Fruit fly (Drosophila melanogaster) whole organism, embryonic: ENCODE results near the gene CG43350.

Experiments used
- Ada2b ChIP-seq: fragments of 200-800 bp; sonication (Bioruptor generic); IDR thresholded peaks from 2 replicates; pipeline ENCODE4 v1.3.6; 2022; ENCODE audit warnings: missing biosample characterization, missing genetic modification characterization
- Asciz ChIP-seq: fragments of 200-800 bp; sonication (Bioruptor generic); optimal IDR thresholded peaks from 2 replicates; lab custom pipeline; 2017; ENCODE audit warnings: missing biosample characterization, mild to moderate bottlenecking, missing genetic modification characterization, missing genetic modification reagents
- Bteb2 ChIP-seq: fragments of 200-800 bp; sonication (Bioruptor generic); optimal IDR thresholded peaks from 2 replicates; lab custom pipeline; 2016; ENCODE audit warnings: missing biosample characterization, missing genetic modification characterization
- CG10274 ChIP-seq: fragments of 200-800 bp; sonication (Bioruptor generic); optimal IDR thresholded peaks from 3 replicates; lab custom pipeline; 2017; ENCODE audit warnings: missing biosample characterization, mild to moderate bottlenecking, missing genetic modification characterization
- CG10321 ChIP-seq: fragments of 200-800 bp; sonication (Bioruptor generic); IDR thresholded peaks from 2 replicates; pipeline ENCODE4 v1.3.6; 2022; ENCODE audit warnings: missing biosample characterization, missing genetic modification characterization
- CG10979 ChIP-seq: fragments of 200-800 bp; sonication (Bioruptor generic); optimal IDR thresholded peaks from 2 replicates; lab custom pipeline; 2018; ENCODE audit warnings: missing biosample characterization, mild to moderate bottlenecking, missing genetic modification characterization, moderate library complexity
- CG11247 ChIP-seq: fragments of 200-800 bp; sonication (Bioruptor generic); IDR thresholded peaks from 2 replicates; pipeline ENCODE4 v1.3.6; 2022; ENCODE audit warnings: missing biosample characterization, missing genetic modification characterization
- CG14050 ChIP-seq: fragments of 200-800 bp; sonication (Bioruptor generic); IDR thresholded peaks from 3 replicates; pipeline ENCODE4 v1.3.6; 2022; ENCODE audit warnings: missing biosample characterization, missing genetic modification characterization
- CG14710 ChIP-seq: fragments of 200-800 bp; sonication (Bioruptor generic); optimal IDR thresholded peaks from 3 replicates; lab custom pipeline; 2019; ENCODE audit warnings: missing biosample characterization, mild to moderate bottlenecking, missing genetic modification characterization, moderate library complexity
- CG17912 ChIP-seq: fragments of 200-800 bp; sonication (Bioruptor generic); optimal IDR thresholded peaks from 2 replicates; lab custom pipeline; 2018; ENCODE audit warnings: missing biosample characterization, mild to moderate bottlenecking, missing genetic modification characterization
- CG18599 ChIP-seq: fragments of 200-800 bp; sonication (Bioruptor generic); optimal IDR thresholded peaks from 3 replicates; lab custom pipeline; 2017; ENCODE audit warnings: missing biosample characterization, missing genetic modification characterization, mild to moderate bottlenecking, moderate library complexity, missing genetic modification reagents
- CG18619 ChIP-seq: fragments of 200-800 bp; sonication (Bioruptor generic); optimal IDR thresholded peaks from 3 replicates; lab custom pipeline; 2017; ENCODE audit warnings: missing biosample characterization, mild to moderate bottlenecking, missing genetic modification characterization
- CG31224 ChIP-seq: fragments of 200-800 bp; sonication (Bioruptor generic); IDR thresholded peaks from 2 replicates; pipeline ENCODE4 v1.3.6; 2022; ENCODE audit warnings: missing biosample characterization, missing genetic modification characterization
- CG4854 ChIP-seq: fragments of 200-800 bp; sonication (Bioruptor generic); optimal IDR thresholded peaks from 2 replicates; lab custom pipeline; 2016; ENCODE audit warnings: missing biosample characterization, missing genetic modification characterization, inconsistent platforms
- CG6765 ChIP-seq: fragments of 200-800 bp; sonication (Bioruptor generic); optimal IDR thresholded peaks from 3 replicates; lab custom pipeline; 2017; ENCODE audit warnings: missing biosample characterization, mild to moderate bottlenecking, missing genetic modification characterization
- CG7271 ChIP-seq: fragments of 200-800 bp; sonication (Bioruptor generic); optimal IDR thresholded peaks from 2 replicates; lab custom pipeline; 2018; ENCODE audit warnings: missing biosample characterization, mild to moderate bottlenecking, missing genetic modification characterization, moderate library complexity
- D19B ChIP-seq: fragments of 200-800 bp; sonication (Bioruptor generic); optimal IDR thresholded peaks from 2 replicates; lab custom pipeline; 2017; ENCODE audit warnings: missing biosample characterization, mild to moderate bottlenecking, missing genetic modification characterization
- Dip2 ChIP-seq: fragments of 200-800 bp; sonication (Bioruptor generic); IDR thresholded peaks from 2 replicates; pipeline ENCODE4 v1.3.6; 2022; ENCODE audit warnings: missing biosample characterization, missing genetic modification characterization
- E2f1 ChIP-seq: fragments of 200-800 bp; sonication (Bioruptor generic); IDR thresholded peaks from 2 replicates; pipeline ENCODE4 v1.3.6; 2022; ENCODE audit warnings: missing biosample characterization, missing genetic modification characterization
- Ets97D ChIP-seq: fragments of 200-800 bp; sonication (Bioruptor generic); optimal IDR thresholded peaks from 3 replicates; lab custom pipeline; 2016; ENCODE audit warnings: missing biosample characterization, missing genetic modification characterization
- Fer1 ChIP-seq: fragments of 200-800 bp; sonication (Bioruptor generic); optimal IDR thresholded peaks from 2 replicates; lab custom pipeline; 2017; ENCODE audit warnings: missing biosample characterization, mild to moderate bottlenecking, missing genetic modification characterization
- HLH54F ChIP-seq: fragments of 200-800 bp; sonication (Bioruptor generic); optimal IDR thresholded peaks from 3 replicates; lab custom pipeline; 2016; ENCODE audit warnings: missing biosample characterization, missing genetic modification characterization
- Hr39 ChIP-seq: fragments of >200 bp; optimal IDR thresholded peaks from 2 replicates; lab custom pipeline; 2017
- Lim3 ChIP-seq: fragments of 200-800 bp; sonication (Bioruptor generic); IDR thresholded peaks from 2 replicates; pipeline ENCODE4 v1.3.6; 2022; ENCODE audit warnings: missing biosample characterization, missing genetic modification characterization
- Mrtf ChIP-seq: fragments of 200-800 bp; sonication (Bioruptor generic); IDR thresholded peaks from 3 replicates; pipeline ENCODE4 v1.3.6; 2022; ENCODE audit warnings: missing biosample characterization, missing genetic modification characterization
- NC2α ChIP-seq: fragments of 200-800 bp; sonication (Bioruptor generic); optimal IDR thresholded peaks from 2 replicates; lab custom pipeline; 2016; ENCODE audit warnings: missing biosample characterization, missing genetic modification characterization
- Oli ChIP-seq: fragments of 200-800 bp; sonication (Bioruptor generic); optimal IDR thresholded peaks from 2 replicates; lab custom pipeline; 2018; ENCODE audit warnings: missing biosample characterization, mild to moderate bottlenecking, missing genetic modification characterization, moderate library complexity
- Spps ChIP-seq: fragments of 200-800 bp; sonication (Bioruptor generic); optimal IDR thresholded peaks from 2 replicates; lab custom pipeline; 2018; ENCODE audit warnings: missing biosample characterization, mild to moderate bottlenecking, missing genetic modification characterization
- aop ChIP-seq: fragments of 200-800 bp; sonication (Bioruptor generic); IDR thresholded peaks from 2 replicates; pipeline ENCODE4 v1.3.6; 2022; ENCODE audit warnings: missing biosample characterization, missing genetic modification characterization
- bbx ChIP-seq: fragments of 200-800 bp; sonication (Bioruptor generic); IDR thresholded peaks from 2 replicates; pipeline ENCODE4 v1.3.6; 2022; ENCODE audit warnings: missing biosample characterization, missing genetic modification characterization; ENCODE audit not compliant: partially characterized antibody
- bowl ChIP-seq: fragments of 200-800 bp; sonication (Bioruptor generic); IDR thresholded peaks from 2 replicates; pipeline ENCODE4 v1.3.6; 2022; ENCODE audit warnings: missing biosample characterization, missing genetic modification characterization
- btn ChIP-seq: fragments of 200-800 bp; sonication (Bioruptor generic); optimal IDR thresholded peaks from 2 replicates; lab custom pipeline; 2016; ENCODE audit warnings: missing biosample characterization, missing genetic modification characterization
- cad ChIP-seq: fragments of >200 bp; optimal IDR thresholded peaks from 2 replicates; lab custom pipeline; 2017; ENCODE audit warnings: missing biosample characterization, missing genetic modification characterization
- cato ChIP-seq: fragments of 200-800 bp; sonication (Bioruptor generic); optimal IDR thresholded peaks from 2 replicates; lab custom pipeline; 2016; ENCODE audit warnings: missing biosample characterization, missing genetic modification characterization, borderline replicate concordance
- chn ChIP-seq: fragments of 200-800 bp; sonication (Bioruptor generic); optimal IDR thresholded peaks from 2 replicates; lab custom pipeline; 2016; ENCODE audit warnings: missing biosample characterization, missing genetic modification characterization
- crc ChIP-seq: fragments of 200-800 bp; sonication (Bioruptor generic); optimal IDR thresholded peaks from 2 replicates; lab custom pipeline; 2016; ENCODE audit warnings: missing biosample characterization, missing genetic modification characterization
- eve ChIP-seq, 2 experiments: fragments of >200 bp; optimal IDR thresholded peaks; 2 replicates each; lab custom pipeline; 2017; ENCODE audit warnings: missing biosample characterization in 2 of 2, missing genetic modification characterization in 2 of 2
- gcm2 ChIP-seq: fragments of 200-800 bp; sonication (Bioruptor generic); optimal IDR thresholded peaks from 2 replicates; lab custom pipeline; 2016; ENCODE audit warnings: missing biosample characterization, missing genetic modification characterization
- jigr1 ChIP-seq: fragments of 200-800 bp; sonication (Bioruptor generic); IDR thresholded peaks from 3 replicates; pipeline ENCODE4 v1.3.6; 2022; ENCODE audit warnings: missing biosample characterization, missing genetic modification characterization
- klu ChIP-seq: fragments of 200-800 bp; sonication (Bioruptor generic); IDR thresholded peaks from 2 replicates; pipeline ENCODE4 v1.3.6; 2022; ENCODE audit warnings: missing biosample characterization, missing genetic modification characterization
- kni ChIP-seq: fragments of 200-800 bp; sonication (Bioruptor generic); optimal IDR thresholded peaks from 3 replicates; lab custom pipeline; 2017; ENCODE audit warnings: mild to moderate bottlenecking, missing biosample characterization, missing genetic modification reagents, missing genetic modification characterization
- lbe ChIP-seq: fragments of 200-800 bp; sonication (Bioruptor generic); optimal IDR thresholded peaks from 2 replicates; lab custom pipeline; 2016; ENCODE audit warnings: missing biosample characterization, mild to moderate bottlenecking, missing genetic modification characterization
- lilli ChIP-seq: fragments of 200-800 bp; sonication (Bioruptor generic); optimal IDR thresholded peaks from 3 replicates; lab custom pipeline; 2016; ENCODE audit warnings: missing biosample characterization, missing genetic modification characterization
- lmd ChIP-seq: fragments of 200-800 bp; sonication (Bioruptor generic); IDR thresholded peaks from 2 replicates; pipeline ENCODE4 v1.3.6; 2022; ENCODE audit warnings: missing biosample characterization, missing genetic modification characterization
- lola ChIP-seq, 3 experiments: fragments of >200 bp in 2 of 3; fragments of 200-800 bp in 1 of 3; sonication (Bioruptor generic) in 1 of 3; optimal IDR thresholded peaks; 2 replicates each; lab custom pipeline; 2017 to 2019; ENCODE audit warnings: missing biosample characterization in 3 of 3, missing genetic modification characterization in 3 of 3, mild to moderate bottlenecking in 1 of 3, moderate library complexity in 1 of 3
- maf-S ChIP-seq: fragments of 200-800 bp; sonication (Bioruptor generic); optimal IDR thresholded peaks from 2 replicates; lab custom pipeline; 2016; ENCODE audit warnings: missing biosample characterization, missing genetic modification characterization
- nau ChIP-seq: fragments of 200-800 bp; sonication (Bioruptor generic); optimal IDR thresholded peaks from 3 replicates; lab custom pipeline; 2017; ENCODE audit warnings: missing biosample characterization, mild to moderate bottlenecking, missing genetic modification characterization, missing genetic modification reagents
- prd ChIP-seq, 3 experiments: fragments of >200 bp in 2 of 3; fragments of 200-800 bp in 1 of 3; sonication (Bioruptor generic) in 1 of 3; optimal IDR thresholded peaks in 2 of 3; IDR thresholded peaks in 1 of 3; 2 replicates in 2 of 3; 3 replicates in 1 of 3; pipeline versions ENCODE4 v1.3.6 to Lab custom; 2017 to 2022; ENCODE audit warnings: missing biosample characterization in 1 of 3, missing genetic modification characterization in 1 of 3
- ro ChIP-seq: fragments of 200-800 bp; sonication (Bioruptor generic); IDR thresholded peaks from 2 replicates; pipeline ENCODE4 v1.3.6; 2022; ENCODE audit warnings: missing biosample characterization, missing genetic modification characterization
- sens-2 ChIP-seq: fragments of 200-800 bp; sonication (Bioruptor generic); IDR thresholded peaks from 2 replicates; pipeline ENCODE4 v1.3.6; 2022; ENCODE audit warnings: missing biosample characterization, missing genetic modification characterization
- sisA ChIP-seq: fragments of 200-800 bp; sonication (Bioruptor generic); IDR thresholded peaks from 2 replicates; pipeline ENCODE4 v1.3.6; 2022; ENCODE audit warnings: missing biosample characterization, missing genetic modification characterization
- wek ChIP-seq: fragments of 200-800 bp; sonication (Bioruptor generic); optimal IDR thresholded peaks from 3 replicates; lab custom pipeline; 2018; ENCODE audit warnings: missing biosample characterization, mild to moderate bottlenecking, missing genetic modification characterization, moderate library complexity

CG43350 gene

dm6 chr2L:9387240-9387672 is 37.9 kb downstream of the CG43350 start, which contains the start of gene Aldh (continued):
- TF ChIP-seq lola (GFP tag; optimal IDR thresholded peaks at IDR 0.05; lab: Kevin White, UChicago) (no peak), CG10321 (no peak), CG7271 (no peak), cad (GFP tag; lab: Kevin White, UChicago) (no peak), jigr1 (no peak), CG6765 (GFP tag; lab: Kevin White, UChicago) (no peak), D19B (GFP tag; lab: Kevin White, UChicago) (peak; percentile 43), CG4854 (GFP tag; lab: Kevin White, UChicago) (no peak), lilli (GFP tag; lab: Kevin White, UChicago) (no peak), maf-S (GFP tag; lab: Kevin White, UChicago) (no peak), bbx (GFP tag; lab: Robert Waterston, UW) (no peak), chn (no peak), prd (optimal IDR thresholded peaks at IDR 0.05; lab: Kevin White, UChicago) (no peak), prd (GFP tag; IDR thresholded peaks at IDR 0.05; lab: Robert Waterston, UW) (peak; percentile 37; the same call in 1 of the 3 replicates), cato (GFP tag; lab: Kevin White, UChicago) (no peak), CG10979 (tag; lab: Kevin White, UChicago) (no peak), crc (GFP tag; lab: Kevin White, UChicago) (no peak), Ada2b (GFP tag; lab: Robert Waterston, UW) (no peak), gcm2 (GFP tag; lab: Kevin White, UChicago) (no peak), eve (GFP tag; optimal IDR thresholded peaks at IDR 0.05; lab: Kevin White, UChicago) (no peak), CG17912 (no peak), CG18619 (GFP tag; lab: Kevin White, UChicago) (peak; percentile 37), sisA (GFP tag; lab: Robert Waterston, UW) (no peak), CG11247 (GFP tag; lab: Robert Waterston, UW) (no peak), lbe (GFP tag; lab: Kevin White, UChicago) (no peak), btn (no peak), Spps (no peak), Oli (tag; lab: Kevin White, UChicago) (peak; percentile 7), nau (GFP tag; lab: Kevin White, UChicago) (no peak), lmd (GFP tag; lab: Robert Waterston, UW) (peak; percentile 52; the same call in 1 of the 2 replicates), kni (GFP tag; lab: Kevin White, UChicago) (no peak), bowl (GFP tag; lab: Robert Waterston, UW) (no peak), E2f1 (GFP tag; lab: Robert Waterston, UW) (no peak), klu (GFP tag; lab: Robert Waterston, UW) (no peak), HLH54F (GFP tag; lab: Kevin White, UChicago) (no peak), ro (no peak), Mrtf (GFP tag; lab: Robert Waterston, UW) (no peak), sens-2 (GFP tag; lab: Robert Waterston, UW) (no peak), NC2α (no peak), wek (GFP tag; lab: Kevin White, UChicago) (no peak), CG31224 (GFP tag; lab: Robert Waterston, UW) (peak; percentile 41), Hr39 (lab: Kevin White, UChicago) (no peak), Ets97D (GFP tag; lab: Kevin White, UChicago) (no peak), CG14050 (GFP tag; lab: Robert Waterston, UW) (no peak), CG18599 (GFP tag; lab: Kevin White, UChicago) (peak; percentile 50), CG14710 (tag; lab: Kevin White, UChicago) (no peak), Lim3 (GFP tag; lab: Robert Waterston, UW) (no peak), Dip2 (no peak), Bteb2 (GFP tag; lab: Kevin White, UChicago) (no peak), CG10274 (GFP tag; lab: Kevin White, UChicago) (no peak), aop (no peak), Fer1 (GFP tag; lab: Kevin White, UChicago) (peak; percentile 39), Asciz (GFP tag; lab: Kevin White, UChicago) (no peak)
